Worm (Caenorhabditis elegans): Measurements from ENCODE around the gene srh-2.

DNA sequence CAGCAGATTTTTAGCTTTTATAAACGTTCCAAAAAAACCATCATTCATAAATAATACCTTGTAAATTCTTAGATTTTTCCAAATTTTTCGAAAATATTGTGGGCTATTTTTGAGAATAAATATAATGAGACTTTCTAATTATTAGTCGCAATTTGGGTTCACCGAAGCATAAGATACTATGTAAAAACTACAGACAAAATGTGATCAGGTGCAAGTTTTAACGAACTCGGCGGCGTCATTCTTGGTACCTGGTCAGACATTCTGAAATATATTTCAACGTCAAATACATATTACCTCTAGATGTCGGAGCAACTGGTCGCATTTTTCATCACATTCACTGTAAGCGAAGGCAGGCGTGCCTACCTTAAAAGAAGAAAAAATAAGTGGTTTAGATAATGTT is 46.1 kb upstream of the srh-2 start, which contains the start of gene srx-23:
- no peak for TF ChIP-seq him-1 (tag; optimal IDR thresholded peaks at IDR 0.05)
- TF ChIP-seq dao-5 (tag; optimal IDR thresholded peaks at IDR 0.05) = no peak
- TF ChIP-seq W03F9.2 (tag; optimal IDR thresholded peaks at IDR 0.05) = no peak

All from whole organism, L4/young adult.